Worm (Caenorhabditis elegans): Measurements from ENCODE around the gene rmd-6.

The rmd-6 gene

DNA sequence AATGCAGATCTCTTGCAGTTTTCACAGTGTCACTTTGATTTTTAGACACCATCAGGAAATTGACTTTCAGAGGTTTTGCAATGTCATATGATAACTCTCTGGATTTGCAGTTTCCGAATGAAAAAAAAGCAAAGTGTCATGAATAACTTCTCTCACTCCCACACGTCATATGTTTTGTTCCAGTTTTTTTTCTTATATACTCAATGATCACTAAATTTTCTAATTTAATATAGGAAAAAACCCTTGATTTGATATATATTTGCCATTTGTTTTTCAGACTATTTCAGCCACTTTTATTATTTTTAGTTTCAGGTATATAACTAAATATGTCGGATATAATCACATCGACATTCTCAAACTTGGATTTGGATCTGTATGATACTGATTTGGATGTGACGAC lies 31.2 kb upstream of the rmd-6 start, which contains the start of gene C09B9.1:
Gene C09B9.1, plus strand, starts transcription at position 301 of the 400 bp plus-strand sequence.
- TF ChIP-seq nhr-237 (tag; optimal IDR thresholded peaks at IDR 0.05): no peak
- no peak for TF ChIP-seq nhr-129 (tag; optimal IDR thresholded peaks at IDR 0.05)
- TF ChIP-seq sma-3 (GFP tag; optimal IDR thresholded peaks at IDR 0.05): no peak
- TF ChIP-seq unc-62 (GFP tag; optimal IDR thresholded peaks at IDR 0.05): no peak
- TF ChIP-seq lin-11 (tag; optimal IDR thresholded peaks at IDR 0.05): no peak
- TF ChIP-seq ZK546.5 (tag; optimal IDR thresholded peaks at IDR 0.05): no peak
- no peak for TF ChIP-seq lin-39 (tag; optimal IDR thresholded peaks at IDR 0.05)
- TF ChIP-seq ztf-4 (tag; optimal IDR thresholded peaks at IDR 0.05): no peak
- TF ChIP-seq elt-3 (tag; optimal IDR thresholded peaks at IDR 0.05): no peak

DNA sequence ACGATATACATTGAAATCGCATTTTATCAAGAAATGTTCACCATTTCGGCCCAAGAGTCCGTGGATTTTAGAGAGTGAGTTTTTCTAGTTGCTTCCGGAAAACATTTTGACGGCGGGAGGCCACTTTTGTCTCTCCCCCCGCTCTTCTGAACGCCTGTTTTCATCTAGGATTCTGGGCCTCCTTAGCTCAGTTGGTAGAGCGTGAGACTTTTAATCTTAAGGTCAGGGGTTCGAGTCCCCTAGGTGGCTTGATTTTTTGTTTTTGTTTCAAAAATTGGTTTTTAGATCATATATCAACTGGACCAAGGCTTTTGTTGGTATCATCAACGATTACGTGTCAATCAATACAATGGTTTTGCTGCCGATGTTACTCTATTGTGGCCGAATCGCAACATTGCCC lies 29.9 kb upstream of the rmd-6 start:
- no peak for TF ChIP-seq nhr-237 (tag; optimal IDR thresholded peaks at IDR 0.05)
- peak; percentile 36 for TF ChIP-seq unc-55 (GFP tag; optimal IDR thresholded peaks at IDR 0.05)
- peak; percentile 17 for TF ChIP-seq egl-27 (tag; optimal IDR thresholded peaks at IDR 0.05)
- TF ChIP-seq sma-9 (GFP tag; optimal IDR thresholded peaks at IDR 0.05): no peak
- TF ChIP-seq sma-9 (tag; optimal IDR thresholded peaks at IDR 0.05): no peak
- TF ChIP-seq gmeb-1 (tag; optimal IDR thresholded peaks at IDR 0.05): peak; percentile 2

DNA sequence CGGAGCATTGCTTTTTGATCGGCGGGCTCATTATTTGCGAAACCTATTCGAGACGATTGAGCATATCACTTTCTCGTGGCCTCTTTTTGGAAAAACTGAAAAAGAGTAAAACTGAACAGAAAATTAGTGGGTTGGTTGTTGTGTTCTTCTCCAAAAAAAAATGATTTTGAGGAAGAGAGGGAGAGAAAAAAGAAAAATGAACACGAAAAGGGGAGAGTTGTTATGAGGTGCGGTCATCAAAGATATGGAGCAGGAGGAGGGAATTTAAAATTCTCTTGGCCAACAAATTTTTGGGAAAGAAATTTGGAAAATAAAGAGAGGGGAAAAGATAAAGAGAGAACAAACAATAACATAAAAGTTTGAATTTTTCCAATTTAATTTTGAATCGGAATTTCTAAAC lies 23.3 kb upstream of the rmd-6 start, which contains the start of gene hot-9:
Gene hot-9, minus strand, starts transcription at position 101 of the 400 bp plus-strand sequence.
- no peak for TF ChIP-seq C34F6.9 (tag; optimal IDR thresholded peaks at IDR 0.05)
- TF ChIP-seq nhr-25 (tag; optimal IDR thresholded peaks at IDR 0.05): no peak
- TF ChIP-seq ceh-16 (tag; optimal IDR thresholded peaks at IDR 0.05): no peak
- no peak for TF ChIP-seq nhr-129 (tag; optimal IDR thresholded peaks at IDR 0.05)
- TF ChIP-seq ZK546.5 (tag; optimal IDR thresholded peaks at IDR 0.05): no peak
- TF ChIP-seq R02D3.7 (tag; optimal IDR thresholded peaks at IDR 0.05): no peak
- TF ChIP-seq zag-1 (tag; optimal IDR thresholded peaks at IDR 0.05): no peak
- no peak for TF ChIP-seq F13H6.1 (tag; optimal IDR thresholded peaks at IDR 0.05)
- no peak for TF ChIP-seq nhr-21 (tag; optimal IDR thresholded peaks at IDR 0.05)
- no peak for TF ChIP-seq ztf-11 (tag; optimal IDR thresholded peaks at IDR 0.05)
- TF ChIP-seq ztf-4 (tag; optimal IDR thresholded peaks at IDR 0.05): no peak

- TF ChIP-seq unc-55 (GFP tag; optimal IDR thresholded peaks at IDR 0.05) (peak; percentile 78), lin-13 (GFP tag; optimal IDR thresholded peaks at IDR 0.05) (no peak), mab-5 (tag; optimal IDR thresholded peaks at IDR 0.05) (peak; percentile 83), aly-2 (tag; optimal IDR thresholded peaks at IDR 0.05) (no peak)
Observed at ce11 chrIV:5054297-5054696, 14.3 kb upstream of the rmd-6 start.

DNA sequence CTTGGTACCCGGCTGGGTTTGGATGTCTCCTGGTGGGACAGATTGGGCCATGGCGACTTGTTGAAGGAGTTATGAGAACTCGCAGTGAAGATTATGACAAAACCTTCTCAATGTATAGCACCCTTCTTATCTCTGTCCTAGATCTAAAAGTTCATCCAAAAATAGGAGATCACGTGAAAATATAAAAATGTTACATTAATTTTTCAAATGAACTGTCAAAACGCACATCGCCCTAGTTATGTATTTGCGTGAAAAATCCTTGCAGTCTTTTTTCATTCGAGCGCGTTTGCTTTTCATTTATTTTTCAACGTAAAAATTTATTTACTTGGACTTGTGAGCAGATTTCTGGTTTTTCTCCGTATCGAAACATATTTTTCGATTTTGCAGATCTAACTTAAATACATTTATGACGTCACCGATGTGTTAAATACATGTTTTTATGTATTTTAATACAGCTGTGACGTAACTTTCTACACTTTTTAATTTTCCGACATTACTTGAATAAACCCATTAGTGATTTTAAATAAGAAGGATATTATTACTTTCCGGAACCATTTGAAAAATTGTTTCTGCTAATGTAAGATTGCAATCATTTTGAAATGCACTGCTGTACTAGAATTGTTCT lies 12.6 kb upstream of the rmd-6 start, which contains the start of gene msp-55:
Gene msp-55, minus strand, starts transcription at position 51 of the 625 bp plus-strand sequence.
- TF ChIP-seq dmd-4 (tag; optimal IDR thresholded peaks at IDR 0.05): no peak
- TF ChIP-seq gmeb-1 (tag; optimal IDR thresholded peaks at IDR 0.05): no peak
- no peak for TF ChIP-seq ztf-1 (GFP tag; conservative IDR thresholded peaks at IDR 0.05)
- TF ChIP-seq zag-1 (tag; optimal IDR thresholded peaks at IDR 0.05): no peak
- no peak for TF ChIP-seq ama-1 (optimal IDR thresholded peaks at IDR 0.05)
- no peak for TF ChIP-seq sma-3 (GFP tag; optimal IDR thresholded peaks at IDR 0.05)
- no peak for TF ChIP-seq nhr-6 (tag; optimal IDR thresholded peaks at IDR 0.05)
- no peak for TF ChIP-seq nhr-23 (tag; optimal IDR thresholded peaks at IDR 0.05)
- TF ChIP-seq ceh-16 (tag; optimal IDR thresholded peaks at IDR 0.05): no peak
- no peak for TF ChIP-seq fos-1 (tag; optimal IDR thresholded peaks at IDR 0.05)
- TF ChIP-seq nhr-129 (tag; optimal IDR thresholded peaks at IDR 0.05): no peak
- no peak for TF ChIP-seq mdl-1 (tag; optimal IDR thresholded peaks at IDR 0.05)
- no peak for TF ChIP-seq C34F6.9 (tag; optimal IDR thresholded peaks at IDR 0.05)
- TF ChIP-seq skn-1 (tag; optimal IDR thresholded peaks at IDR 0.05): no peak

ce11 chrIV:5060984-5061383 lies 7.7 kb upstream of the rmd-6 start, which contains the start of gene C09B9.7:
Gene C09B9.7 (minus strand): TSS chrIV:5061084.
- TF ChIP-seq nhr-21 (tag; optimal IDR thresholded peaks at IDR 0.05) (no peak), F13H6.1 (tag; optimal IDR thresholded peaks at IDR 0.05) (no peak), nhr-10 (tag; optimal IDR thresholded peaks at IDR 0.05) (no peak), unc-62 (GFP tag; optimal IDR thresholded peaks at IDR 0.05) (no peak), sem-4 (tag; optimal IDR thresholded peaks at IDR 0.05) (no peak), unc-55 (GFP tag; optimal IDR thresholded peaks at IDR 0.05) (no peak), nhr-23 (tag; optimal IDR thresholded peaks at IDR 0.05) (no peak), nhr-77 (tag; optimal IDR thresholded peaks at IDR 0.05) (no peak), mdl-1 (tag; optimal IDR thresholded peaks at IDR 0.05) (no peak), skn-1 (tag; optimal IDR thresholded peaks at IDR 0.05) (no peak), sma-9 (GFP tag; optimal IDR thresholded peaks at IDR 0.05) (no peak), sma-9 (tag; optimal IDR thresholded peaks at IDR 0.05) (no peak), lin-13 (GFP tag; optimal IDR thresholded peaks at IDR 0.05) (no peak), ztf-1 (GFP tag; conservative IDR thresholded peaks at IDR 0.05) (no peak), blmp-1 (tag; optimal IDR thresholded peaks at IDR 0.05; ENCODE audit: insufficient read depth) (no peak), ceh-16 (tag; optimal IDR thresholded peaks at IDR 0.05) (no peak)
